Fruit fly (Drosophila melanogaster) whole organism: ENCODE results near the gene CG6294.

Source experiments
- CG8478 ChIP-seq: fragments of >200 bp; optimal IDR thresholded peaks from 2 replicates; lab custom pipeline; 2018; ENCODE audit warnings: inconsistent platforms
- Dll ChIP-seq: fragments of >200 bp; optimal IDR thresholded peaks from 2 replicates; lab custom pipeline; 2017
- pan ChIP-seq: fragments of >200 bp; optimal IDR thresholded peaks from 2 replicates; lab custom pipeline; 2017
- usp ChIP-seq: fragments of >200 bp; optimal IDR thresholded peaks from 2 replicates; lab custom pipeline; 2017; ENCODE audit warnings: missing biosample characterization, missing genetic modification characterization, mixed read lengths

dm6 chrX:15499996-15500904 is 37.7 kb downstream of the CG6294 start:
- TF ChIP-seq usp (GFP tag; lab: Kevin White, UChicago) (no peak), Dll (lab: Kevin White, UChicago) (no peak), CG8478 (no peak), pan (lab: Kevin White, UChicago) (no peak)
